Worm (Caenorhabditis elegans) whole organism, L3 larva: Measurements from ENCODE around the gene M70.5.

Experiments used
- aly-2 ChIP-seq: fragments of 150-350 bp; optimal IDR thresholded peaks from 2 replicates; lab custom pipeline; 2014; ENCODE audit warnings: missing biosample characterization, missing genetic modification characterization
- ama-1 ChIP-seq: fragments of 150-350 bp; optimal IDR thresholded peaks from 2 replicates; lab custom pipeline; 2018
- ceh-16 ChIP-seq: sonication (generic microtip); optimal IDR thresholded peaks from 2 replicates; lab custom pipeline; 2017; ENCODE audit warnings: missing biosample characterization, missing genetic modification characterization
- ceh-9 ChIP-seq: sonication (generic microtip); optimal IDR thresholded peaks from 2 replicates; lab custom pipeline; 2018; ENCODE audit warnings: missing biosample characterization, missing genetic modification characterization
- daf-12 ChIP-seq: fragments of 150-350 bp; optimal IDR thresholded peaks from 2 replicates; lab custom pipeline; 2014; ENCODE audit warnings: missing biosample characterization, missing genetic modification reagents, missing genetic modification characterization
- fkh-10 ChIP-seq: sonication (generic microtip); optimal IDR thresholded peaks from 2 replicates; lab custom pipeline; 2017; ENCODE audit warnings: missing biosample characterization, missing genetic modification reagents, missing genetic modification characterization
- mdl-1 ChIP-seq: fragments of 150-350 bp; optimal IDR thresholded peaks from 2 replicates; lab custom pipeline; 2014; ENCODE audit warnings: missing biosample characterization, missing genetic modification characterization
- nhr-12 ChIP-seq: fragments of 150-350 bp; optimal IDR thresholded peaks from 2 replicates; lab custom pipeline; 2014; ENCODE audit warnings: missing biosample characterization, missing genetic modification characterization
- nhr-77 ChIP-seq: fragments of 150-350 bp; optimal IDR thresholded peaks from 2 replicates; lab custom pipeline; 2014; ENCODE audit warnings: missing biosample characterization, missing genetic modification characterization
- skn-1 ChIP-seq: fragments of 150-350 bp; optimal IDR thresholded peaks from 2 replicates; lab custom pipeline; 2014; ENCODE audit warnings: missing biosample characterization, missing genetic modification characterization
- unc-62 ChIP-seq: fragments of 150-350 bp; sonication (generic microtip); optimal IDR thresholded peaks from 4 replicates; lab custom pipeline; 2014; ENCODE audit warnings: missing biosample characterization, missing genetic modification reagents, missing genetic modification characterization

DNA sequence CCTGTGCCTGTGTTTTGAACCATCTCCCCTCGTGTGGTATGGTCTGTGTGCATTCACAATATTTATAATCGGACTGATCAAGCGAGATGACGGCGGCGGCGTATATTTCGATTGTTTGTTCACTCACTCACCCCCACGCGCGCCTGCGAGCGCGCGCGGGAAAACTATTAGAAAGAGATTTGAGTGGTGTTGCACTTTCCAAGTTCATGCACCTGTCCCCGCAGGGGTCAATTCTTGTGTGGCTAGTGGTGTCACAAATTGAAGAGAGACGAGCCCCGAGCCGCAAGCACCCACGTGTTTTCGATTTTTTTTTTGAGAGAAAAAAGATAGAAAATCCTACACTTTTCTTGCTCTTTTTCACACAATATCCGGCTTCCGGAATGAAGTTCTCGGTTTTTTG lies 58.2 kb downstream of the M70.5 start:
- TF ChIP-seq ama-1 (lab: Kevin White, UChicago) (no peak), skn-1 (no peak), daf-12 (no peak), mdl-1 (no peak), ceh-16 (tag; lab: Kevin White, UChicago) (no peak), unc-62 (GFP tag; lab: Kevin White, UChicago) (no peak), nhr-12 (no peak), aly-2 (no peak), fkh-10 (GFP tag; lab: Kevin White, UChicago) (no peak), ceh-9 (tag; lab: Kevin White, UChicago) (no peak), nhr-77 (no peak)
